Worm (Caenorhabditis elegans) whole organism, L3 larva: ENCODE measurements around the gene C41G6.12.

Experiments
- ama-1 ChIP-seq: fragments of 150-350 bp; optimal IDR thresholded peaks from 2 replicates; lab custom pipeline; 2018
- fos-1 ChIP-seq: fragments of 150-350 bp; optimal IDR thresholded peaks from 2 replicates; lab custom pipeline; 2014; ENCODE audit warnings: missing biosample characterization, missing genetic modification characterization
- nhr-237 ChIP-seq: fragments of 150-350 bp; optimal IDR thresholded peaks from 2 replicates; lab custom pipeline; 2014; ENCODE audit warnings: missing biosample characterization, missing genetic modification characterization
- nhr-28 ChIP-seq: fragments of 150-350 bp; optimal IDR thresholded peaks from 2 replicates; lab custom pipeline; 2014; ENCODE audit warnings: missing biosample characterization, missing genetic modification characterization
- ztf-11 ChIP-seq: fragments of 150-350 bp; optimal IDR thresholded peaks from 2 replicates; lab custom pipeline; 2014; ENCODE audit warnings: missing biosample characterization, missing genetic modification characterization

ce11 chrV:15182407-15182806 is 25.2 kb downstream of the C41G6.12 start, which contains the start of gene fbxa-84:
- no peak for TF ChIP-seq ztf-11
- no peak for TF ChIP-seq nhr-237
- TF ChIP-seq ama-1 (lab: Kevin White, UChicago): no peak
- TF ChIP-seq nhr-28 (tag; lab: Kevin White, UChicago): no peak
- no peak for TF ChIP-seq fos-1
